Fruit fly (Drosophila melanogaster): ENCODE results near the gene CG14568.

The CG14568 gene

dm6 chr3L:21709785-21710591 lies 23.3 kb downstream of the CG14568 start (continued):
- TF ChIP-seq esn (GFP tag; optimal IDR thresholded peaks at IDR 0.05) (peak; percentile 86), fkh (GFP tag; optimal IDR thresholded peaks at IDR 0.05) (no peak), CG15336 (GFP tag; IDR thresholded peaks at IDR 0.05) (peak; percentile 77), CG8319 (GFP tag; optimal IDR thresholded peaks at IDR 0.05) (peak; percentile 59), CG3919 (GFP tag; optimal IDR thresholded peaks at IDR 0.05) (peak; percentile 85), Ets21C (GFP tag; optimal IDR thresholded peaks at IDR 0.05) (peak; percentile 54), Hr39 (GFP tag; optimal IDR thresholded peaks at IDR 0.05) (peak; percentile 63), svp (GFP tag) (peak; percentile 90), topi (GFP tag; optimal IDR thresholded peaks at IDR 0.05) (peak; percentile 81), spab (GFP tag; optimal IDR thresholded peaks at IDR 0.05) (peak; percentile 91), CG9139 (GFP tag; optimal IDR thresholded peaks at IDR 0.05) (peak; percentile 72), CG6808 (GFP tag; optimal IDR thresholded peaks at IDR 0.05) (peak; percentile 95), vri (GFP tag; optimal IDR thresholded peaks at IDR 0.05) (peak; percentile 64), dsx (GFP tag; optimal IDR thresholded peaks at IDR 0.05; ENCODE audit: poor library complexity, severe bottlenecking) (peak; percentile 81), CG7368 (GFP tag; optimal IDR thresholded peaks at IDR 0.05) (peak; percentile 58), acj6 (GFP tag; optimal IDR thresholded peaks at IDR 0.05) (peak; percentile 88), Sox14 (GFP tag; optimal IDR thresholded peaks at IDR 0.05) (peak; percentile 73), CG6276 (GFP tag; optimal IDR thresholded peaks at IDR 0.05) (peak; percentile 68), Gug (GFP tag; IDR thresholded peaks at IDR 0.05) (0 out of 2 replicates have a peak, but pooled peaks have one; percentile 26), fd59A (GFP tag; optimal IDR thresholded peaks at IDR 0.05) (peak; percentile 89), cyc (GFP tag; optimal IDR thresholded peaks at IDR 0.05) (peak; percentile 75)

- TF ChIP-seq salr (GFP tag; optimal IDR thresholded peaks at IDR 0.05) (peak in 1 of 2 experiments; percentile 13), svp (GFP tag) (no peak), Hr4 (GFP tag; optimal IDR thresholded peaks at IDR 0.05) (peak; percentile 22), pdm3 (GFP tag; optimal IDR thresholded peaks at IDR 0.05) (no peak), CG16779 (tag; optimal IDR thresholded peaks at IDR 0.05) (no peak), Eip78C (GFP tag) (peak; percentile 63), CG6276 (GFP tag; optimal IDR thresholded peaks at IDR 0.05) (peak; percentile 11), Lpt (GFP tag; optimal IDR thresholded peaks at IDR 0.05) (no peak), CG32006 (GFP tag; optimal IDR thresholded peaks at IDR 0.05) (peak; percentile 59)
Measured at dm6 chr3L:21706144-21706926, 27.0 kb downstream of the CG14568 start, which contains the start of gene CG32447. Gene CG32447, minus strand, starts transcription at chr3L:21706365.

dm6 chr3L:21700945-21701344 lies 32.3 kb downstream of the CG14568 start:
- peak; percentile 40 for TF ChIP-seq svp (GFP tag)
- no peak for TF ChIP-seq CG4318 (GFP tag; optimal IDR thresholded peaks at IDR 0.05)

dm6 chr3L:21700052-21700451 lies 33.2 kb downstream of the CG14568 start:
- 0 out of 3 replicates have a peak, but pooled peaks have one; percentile 12 for TF ChIP-seq CG6163 (GFP tag; IDR thresholded peaks at IDR 0.05)
- no peak for TF ChIP-seq CG8632 (GFP tag; optimal IDR thresholded peaks at IDR 0.05)

dm6 chr3L:21694647-21695046 lies 38.6 kb downstream of the CG14568 start:
- TF ChIP-seq CG6808 (GFP tag; optimal IDR thresholded peaks at IDR 0.05) (no peak), CG6163 (GFP tag; IDR thresholded peaks at IDR 0.05) (no peak), esn (GFP tag; optimal IDR thresholded peaks at IDR 0.05) (no peak), CG6854 (GFP tag; optimal IDR thresholded peaks at IDR 0.05) (no peak), Gug (GFP tag; IDR thresholded peaks at IDR 0.05) (no peak), pdm3 (GFP tag; optimal IDR thresholded peaks at IDR 0.05) (no peak), achi (GFP tag; optimal IDR thresholded peaks at IDR 0.05) (no peak), Smox (GFP tag; optimal IDR thresholded peaks at IDR 0.05) (no peak), acj6 (GFP tag; optimal IDR thresholded peaks at IDR 0.05) (no peak)

Measured in whole organism, prepupa.